Worm (Caenorhabditis elegans) whole organism, L4 larva: ENCODE data around the gene K06A4.10.

Experiments used
- R02D3.7 ChIP-seq: fragments of 150-350 bp; sonication (generic microtip); optimal IDR thresholded peaks from 3 replicates; lab custom pipeline; 2014; ENCODE audit warnings: missing biosample characterization, missing genetic modification characterization
- egl-27 ChIP-seq: sonication (generic microtip); optimal IDR thresholded peaks from 3 replicates; lab custom pipeline; 2017; ENCODE audit warnings: missing biosample characterization, missing genetic modification reagents, missing genetic modification characterization
- fkh-10 ChIP-seq: fragments of 150-350 bp; optimal IDR thresholded peaks from 2 replicates; lab custom pipeline; 2014; ENCODE audit warnings: missing biosample characterization, missing genetic modification reagents, missing genetic modification characterization
- jun-1 ChIP-seq: fragments of 150-350 bp; optimal IDR thresholded peaks from 2 replicates; lab custom pipeline; 2014; ENCODE audit warnings: missing biosample characterization, missing genetic modification reagents, missing genetic modification characterization
- lsy-2 ChIP-seq, 2 experiments: fragments of 150-350 bp in 1 of 2; sonication (generic microtip) in 1 of 2; optimal IDR thresholded peaks; 2 replicates each; lab custom pipeline; 2014 to 2017; ENCODE audit warnings: missing biosample characterization in 2 of 2, missing genetic modification characterization in 2 of 2
- mep-1 ChIP-seq: fragments of 150-350 bp; sonication (generic microtip); optimal IDR thresholded peaks from 3 replicates; lab custom pipeline; 2014; ENCODE audit warnings: missing biosample characterization, missing genetic modification characterization
- skn-1 ChIP-seq: fragments of 150-350 bp; optimal IDR thresholded peaks from 2 replicates; lab custom pipeline; 2014; ENCODE audit warnings: missing biosample characterization, missing genetic modification characterization

- TF ChIP-seq lsy-2 (tag; optimal IDR thresholded peaks at IDR 0.05; lab: Kevin White, UChicago) (no peak), skn-1 (no peak), mep-1 (tag; lab: Kevin White, UChicago) (no peak), jun-1 (tag; lab: Kevin White, UChicago) (no peak), fkh-10 (GFP tag; lab: Kevin White, UChicago) (no peak), R02D3.7 (tag; lab: Kevin White, UChicago) (no peak), egl-27 (no peak)
These were observed 49.6 kb downstream of the K06A4.10 start for ce11 chrV:9440003-9440319.
